Worm (Caenorhabditis elegans) whole organism, mixed stage, embryonic: ENCODE measurements around the gene npr-27.

Source experiments
- drap-1 ChIP-seq: fragments of 200-800 bp; sonication (Bioruptor generic); optimal IDR thresholded peaks from 3 replicates; lab custom pipeline; 2018; ENCODE audit warnings: mild to moderate bottlenecking, missing genetic modification characterization, missing compliant biosample characterization
- elt-1 ChIP-seq: sonication (generic microtip); optimal IDR thresholded peaks from 2 replicates; lab custom pipeline; 2017; ENCODE audit warnings: missing genetic modification characterization, mild to moderate bottlenecking, missing compliant biosample characterization, antibody characterized with exemption, moderate library complexity, borderline replicate concordance; ENCODE audit not compliant: insufficient read depth
- elt-3 ChIP-seq: fragments of 150-350 bp; optimal IDR thresholded peaks from 2 replicates; lab custom pipeline; 2014; ENCODE audit warnings: missing biosample characterization, missing genetic modification characterization
- flh-1 ChIP-seq: fragments of 200-800 bp; sonication (Bioruptor generic); optimal IDR thresholded peaks from 2 replicates; lab custom pipeline; 2018; ENCODE audit warnings: mild to moderate bottlenecking, missing genetic modification characterization, moderate library complexity, missing compliant biosample characterization
- lsy-2 ChIP-seq: fragments of 150-350 bp; optimal IDR thresholded peaks from 2 replicates; lab custom pipeline; 2014; ENCODE audit warnings: missing biosample characterization, missing genetic modification characterization
- mls-2 ChIP-seq: sonication (generic microtip); optimal IDR thresholded peaks from 2 replicates; lab custom pipeline; 2016; ENCODE audit warnings: mild to moderate bottlenecking, missing genetic modification characterization, moderate library complexity, missing compliant biosample characterization
- nhr-12 ChIP-seq: fragments of 150-350 bp; optimal IDR thresholded peaks from 2 replicates; lab custom pipeline; 2014; ENCODE audit warnings: missing biosample characterization, missing genetic modification characterization
- nhr-237 ChIP-seq: fragments of 150-350 bp; optimal IDR thresholded peaks from 2 replicates; lab custom pipeline; 2014; ENCODE audit warnings: missing biosample characterization, missing genetic modification characterization
- pha-4 ChIP-seq: fragments of 150-350 bp; optimal IDR thresholded peaks from 2 replicates; lab custom pipeline; 2018; ENCODE audit warnings: missing biosample characterization, missing genetic modification reagents, missing genetic modification characterization
- snpc-4 ChIP-seq: fragments of 150-350 bp; optimal IDR thresholded peaks from 2 replicates; lab custom pipeline; 2014; ENCODE audit warnings: missing biosample characterization, missing genetic modification characterization
- unc-120 ChIP-seq: sonication (generic microtip); optimal IDR thresholded peaks from 2 replicates; lab custom pipeline; 2017; ENCODE audit warnings: missing genetic modification characterization, missing compliant biosample characterization; ENCODE audit not compliant: poor library complexity, severe bottlenecking
- unc-39 ChIP-seq: fragments of 150-350 bp; optimal IDR thresholded peaks from 2 replicates; lab custom pipeline; 2014; ENCODE audit warnings: missing biosample characterization, missing genetic modification characterization
- unc-62 ChIP-seq: fragments of 150-350 bp; optimal IDR thresholded peaks from 2 replicates; lab custom pipeline; 2014; ENCODE audit warnings: missing biosample characterization, missing genetic modification reagents, missing genetic modification characterization
- ztf-11 ChIP-seq: fragments of 150-350 bp; optimal IDR thresholded peaks from 2 replicates; lab custom pipeline; 2014; ENCODE audit warnings: missing biosample characterization, missing genetic modification characterization

ce11 chrIV:7313962-7314361, 8.5 kb downstream of the npr-27 start:
- TF ChIP-seq nhr-12 (tag; lab: Kevin White, UChicago) (no peak), nhr-237 (tag; lab: Kevin White, UChicago) (peak; percentile 32), pha-4 (tag; lab: Kevin White, UChicago) (peak; percentile 49), elt-1 (tag; lab: Kevin White, UChicago) (no peak), unc-39 (no peak), flh-1 (no peak), elt-3 (tag; lab: Kevin White, UChicago) (no peak), drap-1 (GFP tag; lab: Kevin White, UChicago) (no peak), unc-62 (no peak), mls-2 (tag; lab: Kevin White, UChicago) (no peak), unc-120 (tag; lab: Kevin White, UChicago) (no peak), lsy-2 (tag; lab: Kevin White, UChicago) (peak; percentile 50), ztf-11 (tag; lab: Kevin White, UChicago) (no peak), snpc-4 (tag; lab: Kevin White, UChicago) (no peak)
